Fruit fly (Drosophila melanogaster) whole organism, embryonic: ENCODE measurements around the gene CG17777.

Experiments used
- Atf-2 ChIP-seq: fragments of 200-800 bp; sonication (Bioruptor generic); optimal IDR thresholded peaks from 2 replicates; lab custom pipeline; 2016; ENCODE audit warnings: missing biosample characterization, missing genetic modification characterization
- Blimp-1 ChIP-seq: fragments of 200-800 bp; sonication (Bioruptor generic); optimal IDR thresholded peaks from 3 replicates; lab custom pipeline; 2018; ENCODE audit warnings: missing biosample characterization, missing genetic modification characterization, mild to moderate bottlenecking, moderate library complexity, missing genetic modification reagents
- CG10959 ChIP-seq: fragments of 200-800 bp; sonication (Bioruptor generic); IDR thresholded peaks from 2 replicates; pipeline ENCODE4 v1.3.6; 2022; ENCODE audit warnings: missing biosample characterization, missing genetic modification characterization
- CG10979 ChIP-seq: fragments of 200-800 bp; sonication (Bioruptor generic); optimal IDR thresholded peaks from 2 replicates; lab custom pipeline; 2018; ENCODE audit warnings: missing biosample characterization, mild to moderate bottlenecking, missing genetic modification characterization, moderate library complexity
- CG11247 ChIP-seq: fragments of 200-800 bp; sonication (Bioruptor generic); IDR thresholded peaks from 2 replicates; pipeline ENCODE4 v1.3.6; 2022; ENCODE audit warnings: missing biosample characterization, missing genetic modification characterization
- CG11456 ChIP-seq: fragments of 200-800 bp; sonication (Bioruptor generic); IDR thresholded peaks from 3 replicates; pipeline ENCODE4 v1.3.6; 2022; ENCODE audit warnings: missing biosample characterization, missing genetic modification characterization
- CG12104 ChIP-seq: fragments of 200-800 bp; sonication (Bioruptor generic); optimal IDR thresholded peaks from 3 replicates; lab custom pipeline; 2016; ENCODE audit warnings: missing biosample characterization, missing genetic modification characterization
- CG13287 ChIP-seq: fragments of 200-800 bp; sonication (Bioruptor generic); IDR thresholded peaks from 2 replicates; pipeline ENCODE4 v1.3.6; 2022; ENCODE audit warnings: missing biosample characterization, missing genetic modification characterization; ENCODE audit not compliant: partially characterized antibody
- CG13296 ChIP-seq: fragments of 200-800 bp; sonication (Bioruptor generic); optimal IDR thresholded peaks from 3 replicates; lab custom pipeline; 2018; ENCODE audit warnings: missing biosample characterization, mild to moderate bottlenecking, missing genetic modification characterization
- CG13424 ChIP-seq: fragments of 200-800 bp; sonication (Bioruptor generic); optimal IDR thresholded peaks from 2 replicates; lab custom pipeline; 2019; ENCODE audit warnings: missing biosample characterization, mild to moderate bottlenecking, missing genetic modification characterization, moderate library complexity
- CG15011 ChIP-seq: fragments of 200-800 bp; sonication (Bioruptor generic); optimal IDR thresholded peaks from 3 replicates; lab custom pipeline; 2018; ENCODE audit warnings: missing biosample characterization, mild to moderate bottlenecking, missing genetic modification characterization
- CG17361 ChIP-seq: fragments of 200-800 bp; sonication (Bioruptor generic); IDR thresholded peaks from 3 replicates; pipeline ENCODE4 v1.3.6; 2022; ENCODE audit warnings: missing biosample characterization, missing genetic modification characterization
- CG17568 ChIP-seq: fragments of 200-800 bp; sonication (Bioruptor generic); optimal IDR thresholded peaks from 2 replicates; lab custom pipeline; 2018; ENCODE audit warnings: missing biosample characterization, mild to moderate bottlenecking, missing genetic modification characterization, moderate library complexity
- CG18599 ChIP-seq: fragments of 200-800 bp; sonication (Bioruptor generic); optimal IDR thresholded peaks from 3 replicates; lab custom pipeline; 2017; ENCODE audit warnings: missing biosample characterization, missing genetic modification characterization, mild to moderate bottlenecking, moderate library complexity, missing genetic modification reagents
- CG30431 ChIP-seq: fragments of 200-800 bp; sonication (Bioruptor generic); optimal IDR thresholded peaks from 2 replicates; lab custom pipeline; 2017; ENCODE audit warnings: missing biosample characterization, missing genetic modification characterization
- CG33213 ChIP-seq: fragments of 200-800 bp; sonication (Bioruptor generic); optimal IDR thresholded peaks from 3 replicates; lab custom pipeline; 2016; ENCODE audit warnings: missing biosample characterization, missing genetic modification characterization
- CG33557 ChIP-seq: fragments of 200-800 bp; sonication (Bioruptor generic); optimal IDR thresholded peaks from 2 replicates; lab custom pipeline; 2019; ENCODE audit warnings: missing biosample characterization, mild to moderate bottlenecking, missing genetic modification characterization, moderate library complexity
- CG3407 ChIP-seq: fragments of 200-800 bp; sonication (Bioruptor generic); optimal IDR thresholded peaks from 2 replicates; lab custom pipeline; 2018; ENCODE audit warnings: missing biosample characterization, mild to moderate bottlenecking, missing genetic modification characterization
- CG43689 ChIP-seq: fragments of 200-800 bp; sonication (Bioruptor generic); IDR thresholded peaks from 2 replicates; pipeline ENCODE4 v1.3.6; 2022; ENCODE audit warnings: missing biosample characterization, missing genetic modification characterization
- CG4424 ChIP-seq: fragments of 200-800 bp; sonication (Bioruptor generic); optimal IDR thresholded peaks from 3 replicates; lab custom pipeline; 2016; ENCODE audit warnings: missing biosample characterization, missing genetic modification characterization
- CG4854 ChIP-seq: fragments of 200-800 bp; sonication (Bioruptor generic); optimal IDR thresholded peaks from 2 replicates; lab custom pipeline; 2016; ENCODE audit warnings: missing biosample characterization, missing genetic modification characterization, inconsistent platforms
- CG6272 ChIP-seq: fragments of 200-800 bp; sonication (Bioruptor generic); IDR thresholded peaks from 2 replicates; pipeline ENCODE4 v1.3.6; 2022; ENCODE audit warnings: missing biosample characterization, missing genetic modification characterization
- CG6689 ChIP-seq: fragments of 200-800 bp; sonication (Bioruptor generic); IDR thresholded peaks from 2 replicates; pipeline ENCODE4 v1.3.6; 2022; ENCODE audit warnings: missing biosample characterization, missing genetic modification characterization
- CG6791 ChIP-seq: fragments of 200-800 bp; sonication (Bioruptor generic); IDR thresholded peaks from 3 replicates; pipeline ENCODE4 v1.3.6; 2022; ENCODE audit warnings: missing biosample characterization, missing genetic modification characterization; ENCODE audit not compliant: partially characterized antibody
- CG7556 ChIP-seq: fragments of 200-800 bp; sonication (Bioruptor generic); optimal IDR thresholded peaks from 2 replicates; lab custom pipeline; 2017; ENCODE audit warnings: missing biosample characterization, mild to moderate bottlenecking, missing genetic modification characterization
- CG9609 ChIP-seq: fragments of 200-800 bp; sonication (Bioruptor generic); optimal IDR thresholded peaks from 3 replicates; lab custom pipeline; 2016; ENCODE audit warnings: missing biosample characterization, missing genetic modification characterization
- CG9727 ChIP-seq: fragments of 200-800 bp; sonication (Bioruptor generic); optimal IDR thresholded peaks from 3 replicates; lab custom pipeline; 2017; ENCODE audit warnings: missing biosample characterization, mild to moderate bottlenecking, missing genetic modification characterization
- D19B ChIP-seq: fragments of 200-800 bp; sonication (Bioruptor generic); optimal IDR thresholded peaks from 2 replicates; lab custom pipeline; 2017; ENCODE audit warnings: missing biosample characterization, mild to moderate bottlenecking, missing genetic modification characterization
- Dbx ChIP-seq: fragments of 200-800 bp; sonication (Bioruptor generic); IDR thresholded peaks from 3 replicates; pipeline ENCODE4 v1.3.6; 2022; ENCODE audit warnings: missing biosample characterization, missing genetic modification characterization
- Hr39 ChIP-seq: fragments of >200 bp; optimal IDR thresholded peaks from 2 replicates; lab custom pipeline; 2017
- Hr78 ChIP-seq, 2 experiments: fragments of 200-800 bp in 1 of 2; fragments of >200 bp in 1 of 2; sonication (Bioruptor generic) in 1 of 2; optimal IDR thresholded peaks; 2 replicates each; lab custom pipeline; 2017 to 2019; ENCODE audit warnings: missing biosample characterization in 2 of 2, missing genetic modification characterization in 2 of 2, mild to moderate bottlenecking in 1 of 2, moderate library complexity in 1 of 2
- NFAT ChIP-seq: fragments of 200-800 bp; sonication (Bioruptor generic); IDR thresholded peaks from 2 replicates; pipeline ENCODE4 v1.3.6; 2022; ENCODE audit warnings: missing biosample characterization, missing genetic modification characterization
- Opbp ChIP-seq: fragments of 200-800 bp; sonication (Bioruptor generic); IDR thresholded peaks from 3 replicates; pipeline ENCODE4 v1.3.6; 2022; ENCODE audit warnings: missing biosample characterization, missing genetic modification characterization; ENCODE audit not compliant: partially characterized antibody
- Poxn ChIP-seq: fragments of 200-800 bp; sonication (Bioruptor generic); IDR thresholded peaks from 2 replicates; pipeline ENCODE4 v1.3.6; 2022; ENCODE audit warnings: missing biosample characterization, missing genetic modification characterization
- Sin3A ChIP-seq: fragments of >200 bp; optimal IDR thresholded peaks from 2 replicates; lab custom pipeline; 2018
- Trl ChIP-seq, 3 experiments: fragments of >200 bp in 2 of 3; fragments of 200-800 bp in 1 of 3; sonication (Bioruptor generic) in 1 of 3; optimal IDR thresholded peaks; 2 replicates in 1 of 3; 3 replicates in 2 of 3; lab custom pipeline; 2016 to 2017; ENCODE audit warnings: missing biosample characterization in 1 of 3, missing genetic modification characterization in 1 of 3
- cg ChIP-seq: fragments of 200-800 bp; sonication (Bioruptor generic); optimal IDR thresholded peaks from 3 replicates; lab custom pipeline; 2019; ENCODE audit warnings: missing biosample characterization, mild to moderate bottlenecking, missing genetic modification characterization, moderate library complexity
- chm ChIP-seq: fragments of 200-800 bp; sonication (Bioruptor generic); IDR thresholded peaks from 2 replicates; pipeline ENCODE4 v1.3.6; 2022; ENCODE audit warnings: missing biosample characterization, missing genetic modification characterization
- disco-r ChIP-seq: fragments of 200-800 bp; sonication (Bioruptor generic); optimal IDR thresholded peaks from 2 replicates; lab custom pipeline; 2016; ENCODE audit warnings: missing biosample characterization, missing genetic modification characterization
- emc ChIP-seq: fragments of 200-800 bp; sonication (Bioruptor generic); optimal IDR thresholded peaks from 2 replicates; lab custom pipeline; 2016; ENCODE audit warnings: missing biosample characterization, missing genetic modification characterization
- ewg ChIP-seq: fragments of 200-800 bp; sonication (Bioruptor generic); optimal IDR thresholded peaks from 3 replicates; lab custom pipeline; 2017; ENCODE audit warnings: mild to moderate bottlenecking, missing biosample characterization, missing genetic modification reagents, missing genetic modification characterization
- fd96Cb ChIP-seq: fragments of 200-800 bp; sonication (Bioruptor generic); optimal IDR thresholded peaks from 2 replicates; lab custom pipeline; 2018; ENCODE audit warnings: missing biosample characterization, mild to moderate bottlenecking, missing genetic modification characterization, moderate library complexity
- gce ChIP-seq: fragments of 200-800 bp; sonication (Bioruptor generic); IDR thresholded peaks from 3 replicates; pipeline ENCODE4 v1.3.6; 2022; ENCODE audit warnings: missing biosample characterization, missing genetic modification characterization
- ind ChIP-seq: fragments of 200-800 bp; sonication (Bioruptor generic); optimal IDR thresholded peaks from 3 replicates; lab custom pipeline; 2016; ENCODE audit warnings: missing biosample characterization, missing genetic modification characterization
- klu ChIP-seq: fragments of 200-800 bp; sonication (Bioruptor generic); IDR thresholded peaks from 2 replicates; pipeline ENCODE4 v1.3.6; 2022; ENCODE audit warnings: missing biosample characterization, missing genetic modification characterization
- luna ChIP-seq: fragments of 200-800 bp; sonication (Bioruptor generic); optimal IDR thresholded peaks from 2 replicates; lab custom pipeline; 2016; ENCODE audit warnings: missing biosample characterization, missing genetic modification characterization
- mld ChIP-seq: fragments of 200-800 bp; sonication (Bioruptor generic); IDR thresholded peaks from 3 replicates; pipeline ENCODE4 v1.3.6; 2022; ENCODE audit warnings: missing biosample characterization, missing genetic modification characterization; ENCODE audit not compliant: partially characterized antibody
- p53 ChIP-seq: fragments of 200-800 bp; sonication (Bioruptor generic); optimal IDR thresholded peaks from 2 replicates; lab custom pipeline; 2016; ENCODE audit warnings: missing biosample characterization, missing genetic modification characterization
- salm ChIP-seq: fragments of 200-800 bp; sonication (Bioruptor generic); optimal IDR thresholded peaks from 2 replicates; lab custom pipeline; 2018; ENCODE audit warnings: missing biosample characterization, mild to moderate bottlenecking, missing genetic modification characterization
- stwl ChIP-seq: fragments of 200-800 bp; sonication (Bioruptor generic); optimal IDR thresholded peaks from 3 replicates; lab custom pipeline; 2018; ENCODE audit warnings: missing biosample characterization, mild to moderate bottlenecking, missing genetic modification characterization, moderate library complexity
- yki ChIP-seq: fragments of >200 bp; optimal IDR thresholded peaks from 3 replicates; lab custom pipeline; 2018

The CG17777 gene

dm6 chrX:2141854-2142216, 44.8 kb upstream of the CG17777 start (continued):
- TF ChIP-seq emc (GFP tag; lab: Kevin White, UChicago), result no peak
- no peak for TF ChIP-seq CG33557 (GFP tag; lab: Kevin White, UChicago)
- TF ChIP-seq stwl (tag; lab: Kevin White, UChicago), result no peak
- TF ChIP-seq klu, result no peak
- TF ChIP-seq CG6272 (GFP tag; lab: Robert Waterston, UW), result no peak
- no peak for TF ChIP-seq CG9609 (GFP tag; lab: Kevin White, UChicago)
- TF ChIP-seq Blimp-1 (GFP tag; lab: Kevin White, UChicago), result peak; percentile 36
- TF ChIP-seq CG17361, result 0 out of 3 replicates have a peak, but pooled peaks have one; percentile 49
- no peak for TF ChIP-seq CG30431 (GFP tag; lab: Kevin White, UChicago)
- TF ChIP-seq CG6689 (GFP tag; lab: Robert Waterston, UW), result peak; percentile 43
- peak in 1 of 2 experiments; percentile 15 for TF ChIP-seq Hr78 (GFP tag; optimal IDR thresholded peaks at IDR 0.05; lab: Kevin White, UChicago)
- TF ChIP-seq luna (GFP tag; lab: Kevin White, UChicago), result no peak
- no peak for TF ChIP-seq CG10979 (tag; lab: Kevin White, UChicago)
- TF ChIP-seq CG13287 (GFP tag; lab: Robert Waterston, UW), result no peak
- peak; percentile 72 for TF ChIP-seq CG18599
- peak; percentile 63; the same call in 2 of the 3 replicates for TF ChIP-seq Dbx (GFP tag; lab: Robert Waterston, UW)
- peak; percentile 17 for TF ChIP-seq salm (tag; lab: Kevin White, UChicago)
- no peak for TF ChIP-seq CG11456 (GFP tag; lab: Robert Waterston, UW)
- TF ChIP-seq CG4424, result peak; percentile 30
- TF ChIP-seq ewg (GFP tag; lab: Kevin White, UChicago), result peak; percentile 23
- TF ChIP-seq CG6791, result no peak
- no peak for TF ChIP-seq CG11247 (GFP tag; lab: Robert Waterston, UW)
- no peak for TF ChIP-seq Poxn
- peak; percentile 50 for TF ChIP-seq ind (GFP tag; lab: Kevin White, UChicago)
- TF ChIP-seq Trl (optimal IDR thresholded peaks at IDR 0.05; lab: Kevin White, UChicago), result no peak
- TF ChIP-seq Trl (GFP tag; optimal IDR thresholded peaks at IDR 0.05; lab: Kevin White, UChicago), result peak; percentile 43
- TF ChIP-seq mld (GFP tag; lab: Robert Waterston, UW), result no peak
- TF ChIP-seq Atf-2 (GFP tag; lab: Kevin White, UChicago), result no peak
- peak; percentile 38 for TF ChIP-seq CG15011 (GFP tag; lab: Kevin White, UChicago)
- peak; percentile 52 for TF ChIP-seq CG13424
- no peak for TF ChIP-seq CG10959 (GFP tag; lab: Robert Waterston, UW)
- peak; percentile 65 for TF ChIP-seq CG3407 (GFP tag; lab: Kevin White, UChicago)
- TF ChIP-seq Hr39 (lab: Kevin White, UChicago), result no peak
- TF ChIP-seq disco-r (GFP tag; lab: Kevin White, UChicago), result no peak
- TF ChIP-seq Opbp (GFP tag; lab: Robert Waterston, UW), result no peak
- TF ChIP-seq CG43689 (GFP tag; lab: Robert Waterston, UW), result peak; percentile 63
- TF ChIP-seq Sin3A (lab: Kevin White, UChicago), result no peak
- TF ChIP-seq CG12104, result peak; percentile 47
- TF ChIP-seq CG33213 (GFP tag; lab: Kevin White, UChicago), result peak; percentile 22
- peak; percentile 75; the same call in 1 of the 2 replicates for TF ChIP-seq chm (GFP tag; lab: Robert Waterston, UW)
- peak; percentile 32 for TF ChIP-seq CG13296 (GFP tag; lab: Kevin White, UChicago)
- peak; percentile 37; the same call in 1 of the 2 replicates for TF ChIP-seq NFAT (GFP tag; lab: Robert Waterston, UW)
- peak; percentile 70 for TF ChIP-seq CG17568 (GFP tag; lab: Kevin White, UChicago)
- peak; percentile 8; the same call in 1 of the 3 replicates for TF ChIP-seq gce (GFP tag; lab: Robert Waterston, UW)
- no peak for TF ChIP-seq yki (lab: Kevin White, UChicago)
- TF ChIP-seq p53 (GFP tag; lab: Kevin White, UChicago), result no peak
- peak; percentile 30 for TF ChIP-seq fd96Cb (tag; lab: Kevin White, UChicago)
- no peak for TF ChIP-seq CG4854 (GFP tag; lab: Kevin White, UChicago)
- no peak for TF ChIP-seq D19B (GFP tag; lab: Kevin White, UChicago)
- peak; percentile 62 for TF ChIP-seq cg (GFP tag; lab: Kevin White, UChicago)
- TF ChIP-seq CG9727 (GFP tag; lab: Kevin White, UChicago), result no peak
- peak; percentile 52 for TF ChIP-seq CG7556
